Fruit fly (Drosophila melanogaster) whole organism, wandering third instar larva: ENCODE measurements around the gene CG9288.

Source experiments
- CG9705 ChIP-seq: fragments of 200-800 bp; sonication (Bioruptor generic); optimal IDR thresholded peaks from 2 replicates; lab custom pipeline; 2018; ENCODE audit warnings: missing biosample characterization, mild to moderate bottlenecking, missing genetic modification characterization
- CrebA ChIP-seq: fragments of 200-800 bp; sonication (Bioruptor generic); optimal IDR thresholded peaks from 2 replicates; lab custom pipeline; 2016; ENCODE audit warnings: missing biosample characterization, mild to moderate bottlenecking, missing genetic modification characterization, borderline replicate concordance
- Dfd ChIP-seq: fragments of >200 bp; optimal IDR thresholded peaks from 2 replicates; lab custom pipeline; 2017; ENCODE audit warnings: missing biosample characterization, missing genetic modification characterization
- Dif ChIP-seq: fragments of 200-275, 200-300 bp; sonication (Bioruptor generic); optimal IDR thresholded peaks from 2 replicates; lab custom pipeline; 2018; ENCODE audit warnings: missing biosample characterization, missing genetic modification characterization; ENCODE audit not compliant: partially characterized antibody
- HLH106 ChIP-seq: fragments of 200-800 bp; optimal IDR thresholded peaks from 3 replicates; lab custom pipeline; 2019; ENCODE audit warnings: missing biosample characterization, mild to moderate bottlenecking, missing genetic modification characterization, moderate library complexity
- Hnf4 ChIP-seq: fragments of 200-800 bp; sonication (Bioruptor generic); optimal IDR thresholded peaks from 2 replicates; lab custom pipeline; 2016; ENCODE audit warnings: missing biosample characterization, mild to moderate bottlenecking, missing genetic modification characterization
- Hr78 ChIP-seq: fragments of >200 bp; optimal IDR thresholded peaks from 2 replicates; lab custom pipeline; 2017; ENCODE audit warnings: missing biosample characterization, missing genetic modification characterization
- Hr83 ChIP-seq: fragments of 200-300 bp; sonication (Bioruptor generic); optimal IDR thresholded peaks from 2 replicates; lab custom pipeline; 2016; ENCODE audit warnings: missing biosample characterization, mild to moderate bottlenecking, missing genetic modification characterization, moderate library complexity; ENCODE audit not compliant: poor library complexity, severe bottlenecking
- Jra ChIP-seq: sonication (Bioruptor generic); optimal IDR thresholded peaks from 2 replicates; lab custom pipeline; 2016; ENCODE audit warnings: missing biosample characterization, missing genetic modification characterization
- Mio ChIP-seq: sonication (Bioruptor generic); optimal IDR thresholded peaks from 2 replicates; lab custom pipeline; 2016; ENCODE audit warnings: missing biosample characterization, missing genetic modification characterization
- Myc ChIP-seq: fragments of >200 bp; optimal IDR thresholded peaks from 2 replicates; lab custom pipeline; 2017
- N ChIP-seq: fragments of >200 bp; optimal IDR thresholded peaks from 2 replicates; lab custom pipeline; 2018; ENCODE audit warnings: missing biosample characterization, missing external identifiers, missing genetic modification characterization
- OdsH ChIP-seq: fragments of 200-800 bp; sonication (Bioruptor generic); optimal IDR thresholded peaks from 2 replicates; lab custom pipeline; 2016; ENCODE audit warnings: missing biosample characterization, mild to moderate bottlenecking, missing genetic modification characterization
- Rel ChIP-seq, 2 experiments: fragments of 200-800 bp; sonication (Bioruptor generic) in 1 of 2; optimal IDR thresholded peaks; 2 replicates in 1 of 2; 3 replicates in 1 of 2; lab custom pipeline; 2016 to 2019; ENCODE audit warnings: mild to moderate bottlenecking in 2 of 2, missing biosample characterization in 2 of 2, missing genetic modification characterization in 2 of 2, moderate library complexity in 1 of 2
- Sp1 ChIP-seq: fragments of 200-800 bp; sonication (Bioruptor generic); optimal IDR thresholded peaks from 3 replicates; lab custom pipeline; 2019; ENCODE audit warnings: missing biosample characterization, mild to moderate bottlenecking, missing genetic modification characterization, moderate library complexity
- Vsx2 ChIP-seq: fragments of 200-300, 225-300 bp; sonication (Bioruptor generic); optimal IDR thresholded peaks from 2 replicates; lab custom pipeline; 2018; ENCODE audit warnings: missing biosample characterization, missing genetic modification characterization; ENCODE audit not compliant: partially characterized antibody
- br ChIP-seq: fragments of 200-800 bp; sonication (Bioruptor generic); optimal IDR thresholded peaks from 2 replicates; lab custom pipeline; 2016; ENCODE audit warnings: missing biosample characterization, missing genetic modification characterization
- brk ChIP-seq: fragments of 200-800 bp; sonication (Bioruptor generic); optimal IDR thresholded peaks from 2 replicates; lab custom pipeline; 2016; ENCODE audit warnings: missing biosample characterization, mild to moderate bottlenecking, missing genetic modification characterization
- dl ChIP-seq, 2 experiments: fragments of 175-275, 200-275 bp in 1 of 2; fragments of 200-275 bp in 1 of 2; sonication (Bioruptor generic); optimal IDR thresholded peaks; lab custom pipeline; 2018; ENCODE audit warnings: mild to moderate bottlenecking in 2 of 2, missing biosample characterization in 2 of 2, missing genetic modification characterization in 2 of 2, moderate library complexity in 2 of 2; ENCODE audit not compliant: partially characterized antibody in 2 of 2, insufficient read depth in 1 of 2
- dmrt93B ChIP-seq: fragments of 200-800 bp; sonication (Bioruptor generic); optimal IDR thresholded peaks from 2 replicates; lab custom pipeline; 2018; ENCODE audit warnings: missing biosample characterization, mild to moderate bottlenecking, missing genetic modification characterization
- dsf ChIP-seq: sonication (Bioruptor generic); optimal IDR thresholded peaks from 2 replicates; lab custom pipeline; 2016; ENCODE audit warnings: missing biosample characterization, missing genetic modification characterization, borderline replicate concordance
- ey ChIP-seq: fragments of 200-800 bp; sonication (Bioruptor generic); optimal IDR thresholded peaks from 2 replicates; lab custom pipeline; 2016; ENCODE audit warnings: missing biosample characterization, missing genetic modification characterization
- foxo ChIP-seq, 2 experiments: fragments of 200-800 bp; sonication (Bioruptor generic); optimal IDR thresholded peaks; 2 replicates in 1 of 2; 3 replicates in 1 of 2; lab custom pipeline; 2016 to 2017; ENCODE audit warnings: missing biosample characterization in 2 of 2, missing genetic modification characterization in 2 of 2
- fru ChIP-seq: fragments of 200-800 bp; sonication (Bioruptor generic); optimal IDR thresholded peaks from 3 replicates; lab custom pipeline; 2016; ENCODE audit warnings: missing biosample characterization, mild to moderate bottlenecking, missing genetic modification characterization
- h ChIP-seq: fragments of 200-800 bp; sonication (Bioruptor generic); optimal IDR thresholded peaks from 3 replicates; lab custom pipeline; 2016; ENCODE audit warnings: missing biosample characterization, mild to moderate bottlenecking, missing genetic modification characterization
- jim ChIP-seq: fragments of 175-275, 200-325 bp; sonication (Bioruptor generic); optimal IDR thresholded peaks from 2 replicates; lab custom pipeline; 2016; ENCODE audit warnings: missing biosample characterization, mild to moderate bottlenecking, missing genetic modification characterization
- lola ChIP-seq: fragments of >200 bp; optimal IDR thresholded peaks from 2 replicates; lab custom pipeline; 2017; ENCODE audit warnings: missing biosample characterization, missing genetic modification characterization
- pan ChIP-seq: fragments of >200 bp; optimal IDR thresholded peaks from 2 replicates; lab custom pipeline; 2017
- psq ChIP-seq: fragments of 200-800 bp; sonication (Bioruptor generic); optimal IDR thresholded peaks from 3 replicates; lab custom pipeline; 2017; ENCODE audit warnings: missing biosample characterization, mild to moderate bottlenecking, missing genetic modification characterization, moderate library complexity
- rgr ChIP-seq: fragments of 200-800 bp; sonication (Bioruptor generic); optimal IDR thresholded peaks from 3 replicates; lab custom pipeline; 2016; ENCODE audit warnings: missing biosample characterization, mild to moderate bottlenecking, missing genetic modification characterization
- sage ChIP-seq: fragments of 200-800 bp; sonication (Bioruptor generic); optimal IDR thresholded peaks from 2 replicates; lab custom pipeline; 2016; ENCODE audit warnings: missing biosample characterization, mild to moderate bottlenecking, missing genetic modification characterization
- sv ChIP-seq: fragments of 200-800 bp; sonication (Bioruptor generic); optimal IDR thresholded peaks from 3 replicates; lab custom pipeline; 2016; ENCODE audit warnings: missing biosample characterization, missing genetic modification characterization
- tai ChIP-seq: sonication (Bioruptor generic); optimal IDR thresholded peaks from 2 replicates; lab custom pipeline; 2016; ENCODE audit warnings: missing biosample characterization, missing genetic modification characterization
- usp ChIP-seq: fragments of >200 bp; optimal IDR thresholded peaks from 2 replicates; lab custom pipeline; 2017; ENCODE audit warnings: missing biosample characterization, missing genetic modification characterization
- woc ChIP-seq: sonication (Bioruptor generic); optimal IDR thresholded peaks from 2 replicates; lab custom pipeline; 2016; ENCODE audit warnings: missing biosample characterization, mild to moderate bottlenecking, missing genetic modification characterization

CG9288 gene

dm6 chr3R:13807906-13808305 is 28.5 kb downstream of the CG9288 start:
- no peak for TF ChIP-seq Hr78 (GFP tag; lab: Kevin White, UChicago)
- peak in 1 of 2 experiments; percentile 7 for TF ChIP-seq foxo (GFP tag; optimal IDR thresholded peaks at IDR 0.05; lab: Kevin White, UChicago)

dm6 chr3R:13809261-13809660 is 29.8 kb downstream of the CG9288 start:
- TF ChIP-seq Rel (GFP tag; optimal IDR thresholded peaks at IDR 0.05; lab: Kevin White, UChicago) (no peak), Rel (tag; optimal IDR thresholded peaks at IDR 0.05; lab: Kevin White, UChicago) (no peak), Hr78 (GFP tag; lab: Kevin White, UChicago) (no peak), woc (GFP tag; lab: Kevin White, UChicago) (no peak), br (GFP tag; lab: Kevin White, UChicago) (no peak), HLH106 (tag; lab: Kevin White, UChicago) (no peak), foxo (GFP tag; optimal IDR thresholded peaks at IDR 0.05; lab: Kevin White, UChicago) (no peak), Dfd (GFP tag; lab: Kevin White, UChicago) (no peak), rgr (GFP tag; lab: Kevin White, UChicago) (no peak), jim (GFP tag; lab: Kevin White, UChicago) (no peak), sv (GFP tag; lab: Kevin White, UChicago) (no peak), psq (GFP tag; lab: Kevin White, UChicago) (no peak), Vsx2 (GFP tag; lab: Kevin White, UChicago) (no peak), Myc (lab: Kevin White, UChicago) (no peak), CG9705 (GFP tag; lab: Kevin White, UChicago) (no peak), fru (GFP tag; lab: Kevin White, UChicago) (no peak), CrebA (GFP tag; lab: Kevin White, UChicago) (no peak)

- TF ChIP-seq sage, result no peak
- no peak for TF ChIP-seq woc (GFP tag; lab: Kevin White, UChicago)
- no peak for TF ChIP-seq usp
- no peak for TF ChIP-seq CrebA (GFP tag; lab: Kevin White, UChicago)
- no peak for TF ChIP-seq tai (GFP tag; lab: Kevin White, UChicago)
Measured at dm6 chr3R:13810308-13810707, 30.9 kb downstream of the CG9288 start.

- no peak for TF ChIP-seq OdsH (GFP tag; lab: Kevin White, UChicago)
- TF ChIP-seq N, result no peak
- TF ChIP-seq foxo (GFP tag; optimal IDR thresholded peaks at IDR 0.05; lab: Kevin White, UChicago), result no peak
- TF ChIP-seq dsf (GFP tag; lab: Kevin White, UChicago), result no peak
- TF ChIP-seq dmrt93B (GFP tag; lab: Kevin White, UChicago), result no peak
- TF ChIP-seq, all 38 proteins: peak for 0
Measured at dm6 chr3R:13811737-13812136, 32.3 kb downstream of the CG9288 start.

- TF ChIP-seq Vsx2 (GFP tag; lab: Kevin White, UChicago) (peak; percentile 92), pan (lab: Kevin White, UChicago) (no peak), h (GFP tag; lab: Kevin White, UChicago) (peak; percentile 70), Dif (GFP tag; lab: Kevin White, UChicago) (peak; percentile 99), N (no peak), jim (GFP tag; lab: Kevin White, UChicago) (no peak), Sp1 (GFP tag; lab: Kevin White, UChicago) (peak; percentile 27), sv (GFP tag; lab: Kevin White, UChicago) (no peak), Hnf4 (GFP tag; lab: Kevin White, UChicago) (peak; percentile 35), HLH106 (tag; lab: Kevin White, UChicago) (no peak), dsf (GFP tag; lab: Kevin White, UChicago) (no peak), CG9705 (GFP tag; lab: Kevin White, UChicago) (no peak), Mio (GFP tag; lab: Kevin White, UChicago) (no peak), Rel (GFP tag; optimal IDR thresholded peaks at IDR 0.05; lab: Kevin White, UChicago) (peak; percentile 2), Rel (tag; optimal IDR thresholded peaks at IDR 0.05; lab: Kevin White, UChicago) (peak; percentile 25), br (GFP tag; lab: Kevin White, UChicago) (peak; percentile 8), lola (GFP tag; lab: Kevin White, UChicago) (no peak), CrebA (GFP tag; lab: Kevin White, UChicago) (peak; percentile 65), dl (GFP tag; optimal IDR thresholded peaks at IDR 0.05; lab: Kevin White, UChicago; ENCODE audit: insufficient read depth in 1 of 2, partially characterized antibody in 2 of 2) (peak; percentile 92 to 96), psq (GFP tag; lab: Kevin White, UChicago) (peak; percentile 8), Myc (lab: Kevin White, UChicago) (no peak), sage (peak; percentile 66), rgr (GFP tag; lab: Kevin White, UChicago) (peak; percentile 47), foxo (GFP tag; optimal IDR thresholded peaks at IDR 0.05; lab: Kevin White, UChicago) (peak; percentile 26 to 37), tai (GFP tag; lab: Kevin White, UChicago) (no peak), Hr78 (GFP tag; lab: Kevin White, UChicago) (no peak), ey (no peak), Dfd (GFP tag; lab: Kevin White, UChicago) (no peak), Hr83 (GFP tag; lab: Kevin White, UChicago) (no peak), brk (GFP tag; lab: Kevin White, UChicago) (peak; percentile 54), fru (GFP tag; lab: Kevin White, UChicago) (peak; percentile 56), woc (GFP tag; lab: Kevin White, UChicago) (no peak), usp (no peak), Jra (GFP tag; lab: Kevin White, UChicago) (peak; percentile 55), OdsH (GFP tag; lab: Kevin White, UChicago) (peak; percentile 48), dmrt93B (GFP tag; lab: Kevin White, UChicago) (no peak)
Measured at dm6 chr3R:13812736-13813250, 33.4 kb downstream of the CG9288 start, which contains the start of the genes tal-1A, tal-2A, tal-3A and tal-AA. tal-1A (plus strand) TSS chr3R:13813109. tal-2A (plus strand) TSS chr3R:13813109. tal-3A (plus strand) TSS chr3R:13813109. tal-AA (plus strand) TSS chr3R:13813109.
